Fruit fly (Drosophila melanogaster): ENCODE results near the gene hid.

Gene hid

dm6 chr3L:18215669-18216068 is 30.2 kb upstream of the hid start (continued):
- TF ChIP-seq CG15696 (tag; optimal IDR thresholded peaks at IDR 0.05) (peak; percentile 51), lmd (GFP tag; IDR thresholded peaks at IDR 0.05) (peak; percentile 52), aop (GFP tag; IDR thresholded peaks at IDR 0.05) (no peak), NC2α (GFP tag; optimal IDR thresholded peaks at IDR 0.05) (peak; percentile 23), CG8281 (tag; optimal IDR thresholded peaks at IDR 0.05) (no peak), exex (tag; optimal IDR thresholded peaks at IDR 0.05) (no peak), CG10543 (GFP tag; optimal IDR thresholded peaks at IDR 0.05) (no peak), Dref (GFP tag; IDR thresholded peaks at IDR 0.05) (no peak), pita (GFP tag; optimal IDR thresholded peaks at IDR 0.05) (no peak), zfh1 (GFP tag; IDR thresholded peaks at IDR 0.05) (peak; percentile 65), Hand (GFP tag; optimal IDR thresholded peaks at IDR 0.05) (no peak), Opbp (GFP tag; IDR thresholded peaks at IDR 0.05; ENCODE audit: partially characterized antibody) (no peak), CG10147 (GFP tag; optimal IDR thresholded peaks at IDR 0.05) (peak; percentile 26), CG12744 (GFP tag; optimal IDR thresholded peaks at IDR 0.05) (no peak), Hr51 (GFP tag; optimal IDR thresholded peaks at IDR 0.05) (no peak), Sox100B (GFP tag; optimal IDR thresholded peaks at IDR 0.05) (peak; percentile 4), CG6765 (GFP tag; optimal IDR thresholded peaks at IDR 0.05) (no peak), inv (GFP tag; IDR thresholded peaks at IDR 0.05; ENCODE audit: partially characterized antibody) (no peak), z (GFP tag; IDR thresholded peaks at IDR 0.05) (no peak), dmrt11E (tag; optimal IDR thresholded peaks at IDR 0.05) (peak; percentile 81), Hsf (GFP tag; optimal IDR thresholded peaks at IDR 0.05) (peak; percentile 36), Tbp (GFP tag; optimal IDR thresholded peaks at IDR 0.05) (no peak), D19A (tag; optimal IDR thresholded peaks at IDR 0.05) (peak; percentile 55), Blimp-1 (GFP tag; optimal IDR thresholded peaks at IDR 0.05) (peak; percentile 73), CG6854 (GFP tag; optimal IDR thresholded peaks at IDR 0.05) (no peak), Ptx1 (GFP tag; IDR thresholded peaks at IDR 0.05) (peak; percentile 49), CG1024 (GFP tag; IDR thresholded peaks at IDR 0.05) (no peak), cato (GFP tag; optimal IDR thresholded peaks at IDR 0.05; ENCODE audit: borderline replicate concordance) (peak; percentile 19), CG10654 (GFP tag; optimal IDR thresholded peaks at IDR 0.05) (peak; percentile 19), chn (GFP tag; optimal IDR thresholded peaks at IDR 0.05) (no peak), Ssrp (tag; optimal IDR thresholded peaks at IDR 0.05) (peak; percentile 41), Antp (GFP tag; optimal IDR thresholded peaks at IDR 0.05) (peak; percentile 35), NFAT (GFP tag; IDR thresholded peaks at IDR 0.05) (no peak), gcm2 (GFP tag; optimal IDR thresholded peaks at IDR 0.05) (no peak), chinmo (GFP tag; IDR thresholded peaks at IDR 0.05; ENCODE audit: partially characterized antibody) (no peak), CG13775 (GFP tag; optimal IDR thresholded peaks at IDR 0.05) (peak; percentile 43), Fer1 (GFP tag; optimal IDR thresholded peaks at IDR 0.05) (no peak), chm (GFP tag; IDR thresholded peaks at IDR 0.05) (no peak; the same call in 1 of the 2 replicates), Mrtf (GFP tag; IDR thresholded peaks at IDR 0.05) (no peak), org-1 (GFP tag; optimal IDR thresholded peaks at IDR 0.05) (peak; percentile 37), CG15514 (GFP tag; optimal IDR thresholded peaks at IDR 0.05) (no peak), CG17829 (tag; optimal IDR thresholded peaks at IDR 0.05) (peak; percentile 70), pnt (GFP tag; optimal IDR thresholded peaks at IDR 0.05) (peak; percentile 46), CG17912 (GFP tag; optimal IDR thresholded peaks at IDR 0.05) (no peak), CG10462 (GFP tag; optimal IDR thresholded peaks at IDR 0.05) (no peak), usp (GFP tag; optimal IDR thresholded peaks at IDR 0.05) (no peak), ab (GFP tag; optimal IDR thresholded peaks at IDR 0.05) (peak; percentile 17), CG13123 (GFP tag; optimal IDR thresholded peaks at IDR 0.05) (peak; percentile 2), fu2 (GFP tag; optimal IDR thresholded peaks at IDR 0.05) (peak; percentile 4), CG1233 (GFP tag; optimal IDR thresholded peaks at IDR 0.05) (no peak), phol (tag; optimal IDR thresholded peaks at IDR 0.05) (peak; percentile 65)

Measured in whole organism, embryonic.